Fruit fly (Drosophila melanogaster) whole organism, embryonic: ENCODE data around the gene CG18563.

Experiments used
- Aef1 ChIP-seq: fragments of 200-800 bp; sonication (Bioruptor generic); IDR thresholded peaks from 3 replicates; pipeline ENCODE4 v1.3.6; 2022; ENCODE audit warnings: missing biosample characterization, missing genetic modification characterization
- Atf3 ChIP-seq: fragments of 200-800 bp; sonication (Bioruptor generic); optimal IDR thresholded peaks from 3 replicates; lab custom pipeline; 2016; ENCODE audit warnings: missing biosample characterization, missing genetic modification characterization
- BEAF-32 ChIP-seq: fragments of 200-800 bp; sonication (Bioruptor generic); optimal IDR thresholded peaks from 3 replicates; lab custom pipeline; 2017; ENCODE audit warnings: missing biosample characterization, missing genetic modification characterization, mild to moderate bottlenecking, moderate library complexity, missing genetic modification reagents
- BtbVII ChIP-seq: fragments of 200-800 bp; sonication (Bioruptor generic); optimal IDR thresholded peaks from 3 replicates; lab custom pipeline; 2017; ENCODE audit warnings: missing biosample characterization, mild to moderate bottlenecking, missing genetic modification characterization
- CG10267 ChIP-seq: fragments of 200-800 bp; sonication (Bioruptor generic); optimal IDR thresholded peaks from 2 replicates; lab custom pipeline; 2018; ENCODE audit warnings: missing biosample characterization, mild to moderate bottlenecking, missing genetic modification characterization, moderate library complexity
- CG12071 ChIP-seq: fragments of 200-800 bp; sonication (Bioruptor generic); optimal IDR thresholded peaks from 3 replicates; lab custom pipeline; 2018; ENCODE audit warnings: missing biosample characterization, mild to moderate bottlenecking, missing genetic modification characterization
- CG12659 ChIP-seq: fragments of 200-800 bp; sonication (Bioruptor generic); optimal IDR thresholded peaks from 3 replicates; lab custom pipeline; 2017; ENCODE audit warnings: mild to moderate bottlenecking, missing biosample characterization, missing genetic modification reagents, missing genetic modification characterization
- CG14667 ChIP-seq: fragments of 200-800 bp; sonication (Bioruptor generic); IDR thresholded peaks from 2 replicates; pipeline ENCODE4 v1.3.6; 2022; ENCODE audit warnings: missing biosample characterization, missing genetic modification characterization
- CG14860 ChIP-seq: fragments of 200-800 bp; sonication (Bioruptor generic); IDR thresholded peaks from 3 replicates; pipeline ENCODE4 v1.3.6; 2022; ENCODE audit warnings: missing biosample characterization, missing genetic modification characterization; ENCODE audit not compliant: partially characterized antibody
- CG1529 ChIP-seq: fragments of 200-800 bp; sonication (Bioruptor generic); optimal IDR thresholded peaks from 3 replicates; lab custom pipeline; 2018; ENCODE audit warnings: missing biosample characterization, missing genetic modification characterization
- CG15601 ChIP-seq: fragments of 200-800 bp; sonication (Bioruptor generic); optimal IDR thresholded peaks from 3 replicates; lab custom pipeline; 2019; ENCODE audit warnings: missing biosample characterization, mild to moderate bottlenecking, missing genetic modification characterization, moderate library complexity
- CG17328 ChIP-seq: fragments of 200-800 bp; sonication (Bioruptor generic); IDR thresholded peaks from 2 replicates; pipeline ENCODE4 v1.3.6; 2022; ENCODE audit warnings: missing biosample characterization, missing genetic modification characterization
- CG2129 ChIP-seq: fragments of 200-800 bp; sonication (Bioruptor generic); IDR thresholded peaks from 2 replicates; pipeline ENCODE4 v1.3.6; 2022; ENCODE audit warnings: missing biosample characterization, missing genetic modification characterization; ENCODE audit not compliant: partially characterized antibody
- CG34224 ChIP-seq: fragments of 200-800 bp; sonication (Bioruptor generic); IDR thresholded peaks from 3 replicates; pipeline ENCODE4 v1.3.6; 2022; ENCODE audit warnings: missing biosample characterization, missing genetic modification characterization; ENCODE audit not compliant: partially characterized antibody
- CG4617 ChIP-seq: fragments of 200-800 bp; sonication (Bioruptor generic); optimal IDR thresholded peaks from 3 replicates; lab custom pipeline; 2016; ENCODE audit warnings: missing biosample characterization, missing genetic modification characterization, borderline replicate concordance
- CG5245 ChIP-seq: fragments of 200-800 bp; sonication (Bioruptor generic); optimal IDR thresholded peaks from 3 replicates; lab custom pipeline; 2016; ENCODE audit warnings: missing biosample characterization, missing genetic modification characterization
- CG6689 ChIP-seq: fragments of 200-800 bp; sonication (Bioruptor generic); IDR thresholded peaks from 2 replicates; pipeline ENCODE4 v1.3.6; 2022; ENCODE audit warnings: missing biosample characterization, missing genetic modification characterization
- CG7357 ChIP-seq: fragments of 200-800 bp; sonication (Bioruptor generic); IDR thresholded peaks from 3 replicates; pipeline ENCODE4 v1.3.6; 2022; ENCODE audit warnings: missing biosample characterization, missing genetic modification characterization
- CG7745 ChIP-seq: fragments of 200-800 bp; sonication (Bioruptor generic); optimal IDR thresholded peaks from 2 replicates; lab custom pipeline; 2018; ENCODE audit warnings: missing biosample characterization, mild to moderate bottlenecking, missing genetic modification characterization, moderate library complexity
- CG8359 ChIP-seq: fragments of 200-800 bp; sonication (Bioruptor generic); optimal IDR thresholded peaks from 2 replicates; lab custom pipeline; 2017; ENCODE audit warnings: missing biosample characterization, mild to moderate bottlenecking, missing genetic modification characterization, borderline replicate concordance
- Dek ChIP-seq: fragments of 200-800 bp; sonication (Bioruptor generic); optimal IDR thresholded peaks from 3 replicates; lab custom pipeline; 2019; ENCODE audit warnings: missing biosample characterization, mild to moderate bottlenecking, missing genetic modification characterization, moderate library complexity
- Fer3 ChIP-seq: fragments of 200-800 bp; sonication (Bioruptor generic); optimal IDR thresholded peaks from 2 replicates; lab custom pipeline; 2018; ENCODE audit warnings: missing biosample characterization, mild to moderate bottlenecking, missing genetic modification characterization, moderate library complexity
- HHEX ChIP-seq: fragments of 200-800 bp; sonication (Bioruptor generic); optimal IDR thresholded peaks from 3 replicates; lab custom pipeline; 2017; ENCODE audit warnings: missing biosample characterization, mild to moderate bottlenecking, missing genetic modification characterization, missing genetic modification reagents
- Hmx ChIP-seq: fragments of 200-800 bp; sonication (Bioruptor generic); optimal IDR thresholded peaks from 2 replicates; lab custom pipeline; 2016; ENCODE audit warnings: missing biosample characterization, missing genetic modification characterization
- Hr3 ChIP-seq: fragments of 200-800 bp; sonication (Bioruptor generic); optimal IDR thresholded peaks from 3 replicates; lab custom pipeline; 2016; ENCODE audit warnings: missing biosample characterization, missing genetic modification characterization
- Kr ChIP-seq: fragments of 200-800 bp; sonication (Bioruptor generic); optimal IDR thresholded peaks from 2 replicates; lab custom pipeline; 2017; ENCODE audit warnings: missing biosample characterization, mild to moderate bottlenecking, missing genetic modification characterization
- MTF-1 ChIP-seq: fragments of 200-800 bp; sonication (Bioruptor generic); optimal IDR thresholded peaks from 2 replicates; lab custom pipeline; 2018; ENCODE audit warnings: missing biosample characterization, mild to moderate bottlenecking, missing genetic modification characterization, borderline replicate concordance
- Spps ChIP-seq: fragments of 200-800 bp; sonication (Bioruptor generic); optimal IDR thresholded peaks from 2 replicates; lab custom pipeline; 2018; ENCODE audit warnings: missing biosample characterization, mild to moderate bottlenecking, missing genetic modification characterization
- abd-A ChIP-seq: fragments of 200-800 bp; sonication (Bioruptor generic); optimal IDR thresholded peaks from 3 replicates; lab custom pipeline; 2019; ENCODE audit warnings: missing biosample characterization, mild to moderate bottlenecking, missing genetic modification characterization, moderate library complexity
- al ChIP-seq: fragments of 200-800 bp; sonication (Bioruptor generic); IDR thresholded peaks from 2 replicates; pipeline ENCODE4 v1.3.6; 2022; ENCODE audit warnings: missing biosample characterization, missing genetic modification characterization
- amos ChIP-seq: fragments of 200-800 bp; sonication (Bioruptor generic); IDR thresholded peaks from 2 replicates; pipeline ENCODE4 v1.3.6; 2022; ENCODE audit warnings: missing biosample characterization, missing genetic modification characterization; ENCODE audit not compliant: partially characterized antibody
- ato ChIP-seq: fragments of 200-800 bp; sonication (Bioruptor generic); IDR thresholded peaks from 2 replicates; pipeline ENCODE4 v1.3.6; 2022; ENCODE audit warnings: missing biosample characterization, missing genetic modification characterization; ENCODE audit not compliant: partially characterized antibody
- btn ChIP-seq: fragments of 200-800 bp; sonication (Bioruptor generic); optimal IDR thresholded peaks from 2 replicates; lab custom pipeline; 2016; ENCODE audit warnings: missing biosample characterization, missing genetic modification characterization
- chn ChIP-seq: fragments of 200-800 bp; sonication (Bioruptor generic); optimal IDR thresholded peaks from 2 replicates; lab custom pipeline; 2016; ENCODE audit warnings: missing biosample characterization, missing genetic modification characterization
- crp ChIP-seq, 2 experiments: fragments of 200-800 bp; sonication (Bioruptor generic); optimal IDR thresholded peaks; 2 replicates in 1 of 2; 3 replicates in 1 of 2; lab custom pipeline; 2017; ENCODE audit warnings: missing biosample characterization in 2 of 2, missing genetic modification characterization in 2 of 2, mild to moderate bottlenecking in 1 of 2, moderate library complexity in 1 of 2
- fd64A ChIP-seq: fragments of 200-800 bp; sonication (Bioruptor generic); optimal IDR thresholded peaks from 3 replicates; lab custom pipeline; 2018; ENCODE audit warnings: missing biosample characterization, mild to moderate bottlenecking, missing genetic modification characterization
- klu ChIP-seq: fragments of 200-800 bp; sonication (Bioruptor generic); IDR thresholded peaks from 2 replicates; pipeline ENCODE4 v1.3.6; 2022; ENCODE audit warnings: missing biosample characterization, missing genetic modification characterization
- nmo ChIP-seq: fragments of 200-800 bp; sonication (Bioruptor generic); optimal IDR thresholded peaks from 2 replicates; lab custom pipeline; 2018; ENCODE audit warnings: missing biosample characterization, mild to moderate bottlenecking, missing genetic modification characterization, moderate library complexity
- prd ChIP-seq, 3 experiments: fragments of >200 bp in 2 of 3; fragments of 200-800 bp in 1 of 3; sonication (Bioruptor generic) in 1 of 3; optimal IDR thresholded peaks in 2 of 3; IDR thresholded peaks in 1 of 3; 2 replicates in 2 of 3; 3 replicates in 1 of 3; pipeline versions ENCODE4 v1.3.6 to Lab custom; 2017 to 2022; ENCODE audit warnings: missing biosample characterization in 1 of 3, missing genetic modification characterization in 1 of 3
- pzg ChIP-seq: fragments of 200-800 bp; sonication (Bioruptor generic); optimal IDR thresholded peaks from 3 replicates; lab custom pipeline; 2018; ENCODE audit warnings: missing biosample characterization, mild to moderate bottlenecking, missing genetic modification characterization, moderate library complexity
- sens ChIP-seq: fragments of 200-800 bp; sonication (Bioruptor generic); peaks from one replicate; lab custom pipeline; 2016; ENCODE audit warnings: missing biosample characterization, missing genetic modification characterization
- seq ChIP-seq: fragments of 200-800 bp; sonication (Bioruptor generic); IDR thresholded peaks from 2 replicates; pipeline ENCODE4 v1.3.6; 2022; ENCODE audit warnings: missing biosample characterization, missing genetic modification characterization
- sisA ChIP-seq: fragments of 200-800 bp; sonication (Bioruptor generic); IDR thresholded peaks from 2 replicates; pipeline ENCODE4 v1.3.6; 2022; ENCODE audit warnings: missing biosample characterization, missing genetic modification characterization
- sr ChIP-seq: fragments of 200-800 bp; sonication (Bioruptor generic); IDR thresholded peaks from 3 replicates; pipeline ENCODE4 v1.3.6; 2022; ENCODE audit warnings: missing biosample characterization, missing genetic modification characterization
- sug ChIP-seq: fragments of 200-800 bp; optimal IDR thresholded peaks from 2 replicates; lab custom pipeline; 2019; ENCODE audit warnings: missing biosample characterization, mild to moderate bottlenecking, missing genetic modification characterization, moderate library complexity
- toy ChIP-seq: fragments of 200-800 bp; sonication (Bioruptor generic); IDR thresholded peaks from 2 replicates; pipeline ENCODE4 v1.3.6; 2022; ENCODE audit warnings: missing biosample characterization, missing genetic modification characterization
- trem ChIP-seq: fragments of 200-800 bp; optimal IDR thresholded peaks from 3 replicates; lab custom pipeline; 2019; ENCODE audit warnings: missing biosample characterization, mild to moderate bottlenecking, missing genetic modification characterization, moderate library complexity
- vvl ChIP-seq: fragments of 200-800 bp; sonication (Bioruptor generic); IDR thresholded peaks from 2 replicates; pipeline ENCODE4 v1.3.6; 2022; ENCODE audit warnings: missing biosample characterization, missing genetic modification characterization

The CG18563 gene

dm6 chr2L:17477710-17478109 is 19.9 kb upstream of the CG18563 start, which contains the start of gene cass (continued):
- TF ChIP-seq chn (GFP tag; lab: Kevin White, UChicago) (no peak), Hmx (GFP tag; lab: Kevin White, UChicago) (no peak), HHEX (GFP tag; lab: Kevin White, UChicago) (no peak), sug (tag; lab: Kevin White, UChicago) (no peak), CG1529 (GFP tag; lab: Kevin White, UChicago) (no peak), CG5245 (no peak), sisA (GFP tag; lab: Robert Waterston, UW) (no peak), abd-A (tag; lab: Kevin White, UChicago) (no peak), trem (tag; lab: Kevin White, UChicago) (peak; percentile 82), CG12071 (no peak), CG34224 (GFP tag; lab: Robert Waterston, UW) (peak; percentile 92), prd (optimal IDR thresholded peaks at IDR 0.05; lab: Kevin White, UChicago) (no peak), prd (GFP tag; IDR thresholded peaks at IDR 0.05; lab: Robert Waterston, UW) (no peak), CG7745 (tag; lab: Kevin White, UChicago) (no peak), CG6689 (GFP tag; lab: Robert Waterston, UW) (no peak), CG14667 (GFP tag; lab: Robert Waterston, UW) (no peak), seq (GFP tag; lab: Robert Waterston, UW) (no peak), btn (GFP tag; lab: Kevin White, UChicago) (no peak), CG4617 (peak; percentile 69), MTF-1 (GFP tag; lab: Kevin White, UChicago) (no peak), Kr (no peak), fd64A (no peak), al (GFP tag; lab: Robert Waterston, UW) (no peak), CG8359 (no peak), nmo (GFP tag; lab: Kevin White, UChicago) (peak; percentile 59), Atf3 (no peak), CG2129 (GFP tag; lab: Robert Waterston, UW) (peak; percentile 83), sens (GFP tag; lab: Kevin White, UChicago) (peak; percentile 76), toy (GFP tag; lab: Robert Waterston, UW) (no peak), sr (no peak), pzg (peak; percentile 89), Fer3 (tag; lab: Kevin White, UChicago) (no peak), CG12659 (GFP tag; lab: Kevin White, UChicago) (peak; percentile 22), Aef1 (GFP tag; lab: Robert Waterston, UW) (no peak)

- TF ChIP-seq CG10267 (tag; lab: Kevin White, UChicago) (peak; percentile 69), CG7357 (GFP tag; lab: Robert Waterston, UW) (peak; percentile 91), BtbVII (GFP tag; lab: Kevin White, UChicago) (peak; percentile 36), CG14860 (peak; percentile 54), BEAF-32 (peak; percentile 72), klu (GFP tag; lab: Robert Waterston, UW) (no peak), Dek (tag; lab: Kevin White, UChicago) (peak; percentile 24), Hr3 (GFP tag; lab: Kevin White, UChicago) (peak; percentile 2), Spps (tag; lab: Kevin White, UChicago) (no peak), ato (GFP tag; lab: Robert Waterston, UW) (peak; percentile 32; the same call in 1 of the 2 replicates), crp (GFP tag; optimal IDR thresholded peaks at IDR 0.05; lab: Kevin White, UChicago) (peak in 1 of 2 experiments; percentile 13), CG17328 (GFP tag; lab: Robert Waterston, UW) (0 out of 2 replicates have a peak, but pooled peaks have one; percentile 26), amos (GFP tag; lab: Robert Waterston, UW) (peak; percentile 62), CG15601 (tag; lab: Kevin White, UChicago) (peak; percentile 68), vvl (0 out of 2 replicates have a peak, but pooled peaks have one; percentile 23)
These were observed 15.0 kb upstream of the CG18563 start, which contains the start of gene BicD for dm6 chr2L:17472582-17473524. TSS of gene BicD (minus strand) at chr2L:17473215.
